Fruit fly (Drosophila melanogaster) Kc167 (cell line): Measurements from ENCODE around the gene Muc68D.

ENCODE experiments used
- h ChIP-seq: fragments of >200 bp; optimal IDR thresholded peaks from 3 replicates; lab custom pipeline; 2018; ENCODE audit warnings: missing external identifiers
- insv ChIP-seq: fragments of >200 bp; optimal IDR thresholded peaks from 3 replicates; lab custom pipeline; 2018; ENCODE audit warnings: missing external identifiers

DNA sequence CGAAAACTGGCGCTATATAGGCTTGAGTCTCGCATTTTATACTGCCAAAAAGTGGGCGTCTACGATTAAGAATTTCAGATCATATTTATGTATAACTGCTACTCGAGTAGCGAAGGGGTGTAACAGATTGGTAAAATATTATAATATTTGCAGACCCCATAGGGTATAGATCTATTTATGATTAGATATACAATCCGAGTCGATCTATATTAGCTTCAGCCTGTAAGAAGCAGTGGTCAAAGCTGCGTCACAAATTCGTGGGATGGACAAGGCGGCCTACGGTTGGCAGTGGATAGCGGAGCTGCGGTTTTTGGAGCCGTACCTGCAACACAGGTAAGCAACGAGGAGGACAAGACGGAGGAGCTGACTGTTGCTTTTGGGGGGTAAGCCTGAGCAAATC is 42.7 kb upstream of the Muc68D start, which contains the start of gene Cubn2:
- TF ChIP-seq h (lab: Kevin White, UChicago) (no peak), insv (lab: Kevin White, UChicago) (no peak)
